Worm (Caenorhabditis elegans): ENCODE results near the gene chat-1.

Gene chat-1

ce11 chrIV:4447284-4447366, at the start of gene chat-1:
chat-1 (plus strand) TSS chrIV:4447331.
- TF ChIP-seq W03F9.2 (tag; optimal IDR thresholded peaks at IDR 0.05) (no peak), dao-5 (tag; optimal IDR thresholded peaks at IDR 0.05) (no peak), him-1 (tag; optimal IDR thresholded peaks at IDR 0.05) (no peak)

- no peak for TF ChIP-seq W03F9.2 (tag; optimal IDR thresholded peaks at IDR 0.05)
- no peak for TF ChIP-seq him-1 (tag; optimal IDR thresholded peaks at IDR 0.05)
Measured at ce11 chrIV:4397586-4397985, 49.5 kb upstream of the chat-1 start.

- no peak for TF ChIP-seq W03F9.2 (tag; optimal IDR thresholded peaks at IDR 0.05)
- no peak for TF ChIP-seq him-1 (tag; optimal IDR thresholded peaks at IDR 0.05)
- no peak for TF ChIP-seq dao-5 (tag; optimal IDR thresholded peaks at IDR 0.05)
Measured at ce11 chrIV:4398420-4398819, 48.7 kb upstream of the chat-1 start.

ce11 chrIV:4398890-4399289, 48.2 kb upstream of the chat-1 start:
- no peak for TF ChIP-seq dao-5 (tag; optimal IDR thresholded peaks at IDR 0.05)
- no peak for TF ChIP-seq W03F9.2 (tag; optimal IDR thresholded peaks at IDR 0.05)
- TF ChIP-seq him-1 (tag; optimal IDR thresholded peaks at IDR 0.05), result no peak

- TF ChIP-seq dao-5 (tag; optimal IDR thresholded peaks at IDR 0.05) (no peak), W03F9.2 (tag; optimal IDR thresholded peaks at IDR 0.05) (no peak), him-1 (tag; optimal IDR thresholded peaks at IDR 0.05) (no peak)
Measured at ce11 chrIV:4399418-4400136, 47.6 kb upstream of the chat-1 start.

ce11 chrIV:4400350-4401326, 46.5 kb upstream of the chat-1 start, which contains the start of gene Y24D9A.6:
Y24D9A.6 (minus strand) TSS chrIV:4400400.
- TF ChIP-seq dao-5 (tag; optimal IDR thresholded peaks at IDR 0.05), result no peak
- no peak for TF ChIP-seq him-1 (tag; optimal IDR thresholded peaks at IDR 0.05)
- no peak for TF ChIP-seq W03F9.2 (tag; optimal IDR thresholded peaks at IDR 0.05)

ce11 chrIV:4402413-4402812, 44.7 kb upstream of the chat-1 start:
- no peak for TF ChIP-seq him-1 (tag; optimal IDR thresholded peaks at IDR 0.05)
- no peak for TF ChIP-seq W03F9.2 (tag; optimal IDR thresholded peaks at IDR 0.05)
- TF ChIP-seq dao-5 (tag; optimal IDR thresholded peaks at IDR 0.05), result no peak

- TF ChIP-seq him-1 (tag; optimal IDR thresholded peaks at IDR 0.05) (no peak), W03F9.2 (tag; optimal IDR thresholded peaks at IDR 0.05) (no peak), dao-5 (tag; optimal IDR thresholded peaks at IDR 0.05) (no peak)
Measured at ce11 chrIV:4403870-4404269, 43.3 kb upstream of the chat-1 start.

ce11 chrIV:4405126-4405525, 42.0 kb upstream of the chat-1 start, which contains the start of gene Y24D9A.7:
Y24D9A.7 (minus strand) TSS chrIV:4405171.
- no peak for TF ChIP-seq dao-5 (tag; optimal IDR thresholded peaks at IDR 0.05)
- no peak for TF ChIP-seq W03F9.2 (tag; optimal IDR thresholded peaks at IDR 0.05)
- TF ChIP-seq him-1 (tag; optimal IDR thresholded peaks at IDR 0.05), result no peak

- peak; percentile 24 for TF ChIP-seq him-1 (tag; optimal IDR thresholded peaks at IDR 0.05)
- TF ChIP-seq W03F9.2 (tag; optimal IDR thresholded peaks at IDR 0.05), result no peak
Measured at ce11 chrIV:4406054-4406539, 41.0 kb upstream of the chat-1 start.

ce11 chrIV:4407055-4407461, 40.1 kb upstream of the chat-1 start:
- no peak for TF ChIP-seq dao-5 (tag; optimal IDR thresholded peaks at IDR 0.05)
- TF ChIP-seq him-1 (tag; optimal IDR thresholded peaks at IDR 0.05), result no peak
- no peak for TF ChIP-seq W03F9.2 (tag; optimal IDR thresholded peaks at IDR 0.05)

ce11 chrIV:4408714-4409113, 38.4 kb upstream of the chat-1 start:
- TF ChIP-seq W03F9.2 (tag; optimal IDR thresholded peaks at IDR 0.05), result no peak
- TF ChIP-seq him-1 (tag; optimal IDR thresholded peaks at IDR 0.05), result no peak
- no peak for TF ChIP-seq dao-5 (tag; optimal IDR thresholded peaks at IDR 0.05)

ce11 chrIV:4410526-4410925, 36.6 kb upstream of the chat-1 start:
- TF ChIP-seq W03F9.2 (tag; optimal IDR thresholded peaks at IDR 0.05), result no peak
- TF ChIP-seq him-1 (tag; optimal IDR thresholded peaks at IDR 0.05), result no peak
- no peak for TF ChIP-seq dao-5 (tag; optimal IDR thresholded peaks at IDR 0.05)

ce11 chrIV:4411311-4411947, 35.7 kb upstream of the chat-1 start:
- TF ChIP-seq dao-5 (tag; optimal IDR thresholded peaks at IDR 0.05) (no peak), W03F9.2 (tag; optimal IDR thresholded peaks at IDR 0.05) (no peak), him-1 (tag; optimal IDR thresholded peaks at IDR 0.05) (no peak)
